Worm (Caenorhabditis elegans): ENCODE measurements around the gene T25G12.11.

DNA sequence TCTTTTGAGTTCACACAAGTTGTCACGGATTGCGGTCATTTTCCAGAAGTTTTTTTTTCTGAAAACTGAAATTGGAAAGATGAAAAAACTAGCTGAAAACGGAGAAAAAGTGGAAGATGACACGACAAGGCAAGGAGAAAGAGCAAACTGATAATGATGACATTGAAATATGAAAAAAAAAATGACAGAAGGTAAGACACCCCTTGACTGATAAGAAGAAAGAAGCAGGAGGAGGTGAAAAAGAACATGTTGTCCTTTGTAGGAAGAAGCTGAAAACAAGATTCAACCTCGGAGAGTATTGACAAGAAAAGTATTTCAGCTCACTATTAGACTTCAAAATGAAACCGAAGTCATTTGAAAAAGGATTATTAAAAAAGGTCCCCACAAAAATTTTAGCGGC, 42.3 kb downstream of the T25G12.11 start, which contains the start of gene B0302.5:
- TF ChIP-seq mcd-1 (GFP tag; IDR thresholded peaks at IDR 0.05) (no peak), unc-62 (GFP tag; optimal IDR thresholded peaks at IDR 0.05) (no peak), dpl-1 (GFP tag; optimal IDR thresholded peaks at IDR 0.05) (no peak), cebp-2 (GFP tag; IDR thresholded peaks at IDR 0.05) (no peak), pha-4 (tag; optimal IDR thresholded peaks at IDR 0.05) (no peak), sptf-2 (GFP tag; optimal IDR thresholded peaks at IDR 0.05) (no peak), attf-3 (GFP tag; conservative IDR thresholded peaks at IDR 0.05) (no peak), madf-3 (GFP tag; IDR thresholded peaks at IDR 0.05) (no peak), him-1 (tag; optimal IDR thresholded peaks at IDR 0.05) (no peak), zfh-2 (GFP tag; conservative IDR thresholded peaks at IDR 0.05) (no peak), snpc-4 (GFP tag; optimal IDR thresholded peaks at IDR 0.05) (no peak), snpc-4 (tag; optimal IDR thresholded peaks at IDR 0.05) (no peak), Y79H2A.3 (GFP tag; conservative IDR thresholded peaks at IDR 0.05) (no peak), ama-1 (optimal IDR thresholded peaks at IDR 0.05) (no peak), ama-1 (GFP tag; optimal IDR thresholded peaks at IDR 0.05) (no peak), bed-1 (GFP tag; IDR thresholded peaks at IDR 0.05) (no peak)
